Worm (Caenorhabditis elegans) whole organism, L4 larva: ENCODE measurements around the gene F17E9.2.

Source experiments
- D1046.2 ChIP-seq: fragments of 200-800 bp; sonication (Bioruptor generic); IDR thresholded peaks from 2 replicates; pipeline ENCODE4 v1.3.6; 2022; ENCODE audit warnings: missing genetic modification characterization, missing compliant biosample characterization
- F26F4.8 ChIP-seq: fragments of 200-800 bp; sonication (Bioruptor generic); conservative IDR thresholded peaks from 2 replicates; pipeline ENCODE4 v1.3.6; 2022; ENCODE audit warnings: missing genetic modification characterization, missing compliant biosample characterization
- F37D6.2 ChIP-seq: sonication (generic microtip); optimal IDR thresholded peaks from 2 replicates; lab custom pipeline; 2016; ENCODE audit warnings: mild to moderate bottlenecking, missing genetic modification characterization, missing compliant biosample characterization
- R02D3.7 ChIP-seq: fragments of 150-350 bp; sonication (generic microtip); optimal IDR thresholded peaks from 3 replicates; lab custom pipeline; 2014; ENCODE audit warnings: missing biosample characterization, missing genetic modification characterization
- T20F7.1 ChIP-seq: fragments of 200-800 bp; sonication (Bioruptor generic); optimal IDR thresholded peaks from 2 replicates; lab custom pipeline; 2018; ENCODE audit warnings: mild to moderate bottlenecking, missing genetic modification characterization, missing compliant biosample characterization
- Y48G9A.11 ChIP-seq: fragments of 200-800 bp; sonication (Bioruptor generic); IDR thresholded peaks from 2 replicates; pipeline ENCODE4 v1.3.6; 2022; ENCODE audit warnings: missing genetic modification reagents, missing genetic modification characterization, missing compliant biosample characterization
- Y75B8A.6 ChIP-seq: fragments of 200-800 bp; sonication (Bioruptor generic); IDR thresholded peaks from 2 replicates; pipeline ENCODE4 v1.3.6; 2022; ENCODE audit warnings: missing genetic modification reagents, missing genetic modification characterization, missing compliant biosample characterization
- ZK337.2 ChIP-seq: fragments of 200-800 bp; sonication (Bioruptor generic); IDR thresholded peaks from 2 replicates; pipeline ENCODE4 v1.3.6; 2022; ENCODE audit warnings: missing genetic modification reagents, missing genetic modification characterization, missing compliant biosample characterization
- aha-1 ChIP-seq: fragments of 150-350 bp; peaks from one replicate; lab custom pipeline; 2014; ENCODE audit warnings: missing biosample characterization, missing genetic modification characterization
- ama-1 ChIP-seq: fragments of 150-350 bp; optimal IDR thresholded peaks from 2 replicates; lab custom pipeline; 2014; ENCODE audit warnings: inconsistent platforms, mixed read lengths
- arid-1 ChIP-seq: fragments of 200-800 bp; sonication (Bioruptor generic); conservative IDR thresholded peaks from 2 replicates; pipeline ENCODE4 v1.3.6; 2022; ENCODE audit warnings: missing genetic modification reagents, missing genetic modification characterization, missing compliant biosample characterization
- ceh-20 ChIP-seq: fragments of 200-800 bp; sonication (Bioruptor generic); IDR thresholded peaks from 2 replicates; pipeline ENCODE4 v1.3.6; 2022; ENCODE audit warnings: missing genetic modification reagents, missing genetic modification characterization, missing compliant biosample characterization
- ceh-28 ChIP-seq: fragments of 150-350 bp; optimal IDR thresholded peaks from 2 replicates; lab custom pipeline; 2014; ENCODE audit warnings: missing biosample characterization, missing genetic modification reagents, missing genetic modification characterization
- ces-1 ChIP-seq: fragments of 150-350 bp; sonication (generic microtip); optimal IDR thresholded peaks from 4 replicates; lab custom pipeline; 2014; ENCODE audit warnings: missing biosample characterization, missing genetic modification reagents, missing genetic modification characterization
- daf-16 ChIP-seq, 3 experiments: sonication (generic microtip); optimal IDR thresholded peaks; 2 replicates each; lab custom pipeline; 2016 to 2017; ENCODE audit warnings: missing genetic modification characterization in 3 of 3, missing genetic modification reagents in 3 of 3, mild to moderate bottlenecking in 2 of 3, missing compliant biosample characterization in 2 of 3, missing biosample characterization in 1 of 3, moderate library complexity in 1 of 3
- dmd-8 ChIP-seq: fragments of 200-800 bp; sonication (Bioruptor generic); IDR thresholded peaks from 2 replicates; pipeline ENCODE4 v1.3.6; 2022; ENCODE audit warnings: missing genetic modification characterization, missing compliant biosample characterization
- dpl-1 ChIP-seq: fragments of 150-350 bp; optimal IDR thresholded peaks from 2 replicates; lab custom pipeline; 2014; ENCODE audit warnings: missing biosample characterization, missing genetic modification reagents, missing genetic modification characterization
- duxl-1 ChIP-seq: sonication (generic microtip); optimal IDR thresholded peaks from 2 replicates; lab custom pipeline; 2016; ENCODE audit warnings: mild to moderate bottlenecking, missing genetic modification characterization, moderate library complexity, missing compliant biosample characterization; ENCODE audit not compliant: poor library complexity
- fos-1 ChIP-seq: fragments of 150-350 bp; optimal IDR thresholded peaks from 2 replicates; lab custom pipeline; 2014; ENCODE audit warnings: missing biosample characterization, missing genetic modification characterization
- hlh-11 ChIP-seq: fragments of 200-800 bp; sonication (Bioruptor generic); optimal IDR thresholded peaks from 2 replicates; lab custom pipeline; 2018; ENCODE audit warnings: mild to moderate bottlenecking, missing genetic modification characterization, missing compliant biosample characterization
- hmg-1.1 ChIP-seq: fragments of 200-800 bp; sonication (Bioruptor generic); IDR thresholded peaks from 2 replicates; pipeline ENCODE4 v1.3.6; 2022; ENCODE audit warnings: missing genetic modification reagents, missing genetic modification characterization, missing compliant biosample characterization
- lin-15B ChIP-seq: fragments of 150-350 bp; sonication (generic microtip); optimal IDR thresholded peaks from 3 replicates; lab custom pipeline; 2014; ENCODE audit warnings: missing biosample characterization, missing genetic modification characterization
- madf-5 ChIP-seq, 2 experiments: fragments of 200-800 bp; sonication (Bioruptor generic); IDR thresholded peaks; 2 replicates each; pipeline ENCODE4 v1.3.6; 2022; ENCODE audit warnings: missing compliant biosample characterization in 2 of 2, missing genetic modification characterization in 2 of 2
- mes-2 ChIP-seq: sonication (generic microtip); optimal IDR thresholded peaks from 2 replicates; lab custom pipeline; 2016; ENCODE audit warnings: missing genotype, mild to moderate bottlenecking, missing genetic modification characterization, missing compliant biosample characterization; ENCODE audit not compliant: poor library complexity, severe bottlenecking
- mxl-2 ChIP-seq: fragments of 200-800 bp; sonication (Bioruptor generic); conservative IDR thresholded peaks from 2 replicates; pipeline ENCODE4 v1.3.6; 2022; ENCODE audit warnings: missing genetic modification reagents, missing genetic modification characterization, missing compliant biosample characterization
- nhr-10 ChIP-seq: fragments of 150-350 bp; optimal IDR thresholded peaks from 2 replicates; lab custom pipeline; 2014; ENCODE audit warnings: missing biosample characterization, missing genetic modification characterization
- nhr-42 ChIP-seq: fragments of 200-800 bp; sonication (Bioruptor generic); IDR thresholded peaks from 2 replicates; pipeline ENCODE4 v1.3.6; 2022; ENCODE audit warnings: missing genetic modification characterization, missing compliant biosample characterization
- nhr-48 ChIP-seq: sonication (generic microtip); optimal IDR thresholded peaks from 2 replicates; lab custom pipeline; 2016; ENCODE audit warnings: mild to moderate bottlenecking, missing genetic modification characterization, missing compliant biosample characterization
- nhr-76 ChIP-seq: fragments of 150-350 bp; optimal IDR thresholded peaks from 2 replicates; lab custom pipeline; 2014; ENCODE audit warnings: missing biosample characterization, missing genetic modification characterization
- nhr-77 ChIP-seq: fragments of 150-350 bp; optimal IDR thresholded peaks from 2 replicates; lab custom pipeline; 2014; ENCODE audit warnings: missing biosample characterization, missing genetic modification characterization
- php-3 ChIP-seq: fragments of 200-800 bp; sonication (Bioruptor generic); IDR thresholded peaks from 2 replicates; pipeline ENCODE4 v1.3.6; 2022; ENCODE audit warnings: missing genetic modification reagents, missing genetic modification characterization, missing compliant biosample characterization
- skn-1 ChIP-seq: fragments of 150-350 bp; optimal IDR thresholded peaks from 2 replicates; lab custom pipeline; 2014; ENCODE audit warnings: missing biosample characterization, missing genetic modification characterization
- spr-3 ChIP-seq: fragments of 200-800 bp; sonication (Bioruptor generic); optimal IDR thresholded peaks from 2 replicates; lab custom pipeline; 2018; ENCODE audit warnings: mild to moderate bottlenecking, missing genetic modification characterization, missing compliant biosample characterization
- zag-1 ChIP-seq: fragments of 150-350 bp; optimal IDR thresholded peaks from 2 replicates; lab custom pipeline; 2014; ENCODE audit warnings: missing biosample characterization, missing genetic modification characterization
- zfp-3 ChIP-seq: fragments of 200-800 bp; sonication (Bioruptor generic); conservative IDR thresholded peaks from 2 replicates; pipeline ENCODE4 v1.3.6; 2022; ENCODE audit warnings: missing genetic modification reagents, missing genetic modification characterization, missing compliant biosample characterization
- zip-2 ChIP-seq: fragments of 150-350 bp; optimal IDR thresholded peaks from 2 replicates; lab custom pipeline; 2014; ENCODE audit warnings: missing biosample characterization, missing genetic modification characterization
- ztf-11 ChIP-seq: fragments of 150-350 bp; optimal IDR thresholded peaks from 2 replicates; lab custom pipeline; 2014; ENCODE audit warnings: missing biosample characterization, missing genetic modification characterization

The F17E9.2 gene

DNA sequence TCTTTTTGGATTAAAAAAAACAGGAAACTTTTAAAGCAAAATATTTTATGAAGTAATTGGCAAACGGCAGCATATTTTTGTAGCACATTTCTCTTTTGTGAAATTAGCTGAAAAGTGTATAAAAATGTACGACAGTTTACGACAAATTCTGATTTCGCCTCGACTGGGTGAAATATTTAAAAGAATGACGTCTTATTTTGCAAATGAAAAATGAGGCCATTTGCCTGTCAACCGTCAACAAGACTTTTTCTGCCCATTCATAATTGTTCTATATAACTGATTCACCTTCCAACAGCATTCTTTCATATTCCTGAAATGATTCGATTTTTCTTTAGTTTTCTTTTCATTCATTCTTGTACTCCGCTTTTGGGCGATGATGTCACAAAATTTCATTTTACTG lies at the start of gene F17E9.2, which contains the start of gene col-116:
TSS of gene F17E9.2 (plus strand) at position 301 of the 400 bp plus-strand sequence.
TSS of gene col-116 (plus strand) at position 315 of the 400 bp plus-strand sequence.
- no peak for TF ChIP-seq ztf-11
- TF ChIP-seq zag-1, result no peak
- TF ChIP-seq Y48G9A.11 (GFP tag; lab: Robert Waterston, UW), result no peak

DNA sequence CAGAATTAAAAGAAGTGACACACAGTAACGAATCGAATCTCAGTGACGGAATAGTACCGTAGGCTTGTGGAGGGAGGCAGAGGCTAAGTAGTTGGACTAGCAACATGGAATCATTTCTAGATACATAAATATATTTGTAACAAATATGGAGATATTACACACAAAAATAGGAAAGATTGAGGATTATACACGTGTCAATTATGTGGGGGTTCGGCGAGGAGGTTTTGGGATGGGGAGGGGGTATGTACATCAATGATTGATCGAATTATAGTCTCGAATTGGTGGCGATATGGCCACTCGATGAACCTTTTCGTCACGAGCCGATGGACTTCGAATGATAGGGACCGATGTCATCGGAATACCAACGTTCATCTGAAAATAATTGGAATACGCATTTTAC lies 48.3 kb upstream of the F17E9.2 start:
- TF ChIP-seq nhr-76 (no peak), ceh-28 (tag; lab: Kevin White, UChicago) (no peak), zfp-3 (GFP tag; lab: Robert Waterston, UW) (0 out of 2 replicates have a peak, but pooled peaks have one; percentile 32), skn-1 (no peak)

DNA sequence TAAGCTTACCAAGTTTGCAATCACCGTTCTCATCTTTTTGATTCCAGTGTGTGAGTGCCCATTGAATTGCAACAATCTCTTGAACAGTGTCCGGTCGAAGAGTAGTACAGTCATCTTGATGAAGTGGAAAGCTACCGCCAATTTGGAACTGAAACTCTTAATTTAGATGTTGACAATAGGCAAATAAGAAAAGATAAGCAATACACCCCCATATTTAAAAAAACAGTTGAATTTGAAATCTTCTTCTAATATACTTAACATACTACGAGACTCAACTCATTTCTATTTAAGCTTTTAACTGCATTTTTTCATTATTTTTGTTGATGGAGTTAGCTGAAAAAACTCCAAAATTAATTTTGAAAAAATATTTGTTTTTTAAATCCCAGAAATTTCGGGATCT lies 43.6 kb upstream of the F17E9.2 start:
- TF ChIP-seq ceh-20 (GFP tag; lab: Robert Waterston, UW) (no peak), F26F4.8 (GFP tag; lab: Robert Waterston, UW) (no peak), ces-1 (GFP tag; lab: Kevin White, UChicago) (no peak), aha-1 (tag; lab: Kevin White, UChicago) (peak; percentile 79)

DNA sequence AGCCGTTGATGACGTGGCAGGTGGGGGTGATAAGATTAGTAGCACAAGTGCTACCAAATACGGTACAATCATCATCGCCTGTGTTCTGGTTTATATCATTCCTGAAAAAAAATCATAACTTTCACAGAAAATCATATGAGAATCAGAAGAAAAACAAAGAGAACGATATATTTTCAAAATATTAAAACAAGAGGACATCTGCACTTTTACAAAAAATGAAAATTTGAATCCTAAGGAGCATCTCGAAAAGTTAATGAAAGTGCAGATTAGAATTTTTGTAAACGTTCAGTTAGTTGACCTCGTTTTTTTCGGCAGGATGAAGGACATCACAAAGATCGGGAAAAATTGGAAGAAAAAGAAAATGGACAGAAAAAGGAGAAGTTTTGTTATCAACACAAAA lies 42.8 kb upstream of the F17E9.2 start, which contains the start of gene F35H10.10:
TSS of gene F35H10.10 (minus strand) at position 101 of the 400 bp plus-strand sequence.
- TF ChIP-seq D1046.2 (GFP tag; lab: Robert Waterston, UW) (no peak), ama-1 (no peak), zip-2 (tag; lab: Kevin White, UChicago) (no peak), T20F7.1 (GFP tag; lab: Kevin White, UChicago) (no peak), dmd-8 (GFP tag; lab: Robert Waterston, UW) (no peak), hmg-1.1 (GFP tag; lab: Robert Waterston, UW) (no peak), lin-15B (tag; lab: Kevin White, UChicago) (no peak), dpl-1 (GFP tag; lab: Kevin White, UChicago) (no peak), mxl-2 (GFP tag; lab: Robert Waterston, UW) (no peak), madf-5 (GFP tag; IDR thresholded peaks at IDR 0.05; lab: Robert Waterston, UW) (no peak)

DNA sequence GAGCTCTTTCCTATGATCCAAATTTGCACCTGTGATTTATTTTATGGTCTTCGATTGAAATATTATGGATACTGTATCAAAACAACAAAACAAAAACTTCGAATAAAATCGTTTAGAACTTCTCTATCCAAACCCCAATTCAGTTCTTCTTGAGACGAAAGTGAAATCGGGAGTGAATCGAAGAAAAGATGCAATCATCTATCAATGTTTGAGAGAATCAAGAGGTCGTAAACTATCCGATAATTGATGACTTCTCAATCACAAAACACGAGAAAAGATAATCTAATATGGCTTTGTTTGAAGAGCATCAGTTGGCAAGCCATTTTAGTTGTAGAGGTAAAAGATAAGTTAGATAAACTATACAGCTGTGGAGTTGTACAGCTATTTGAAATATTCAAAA lies 37.9 kb upstream of the F17E9.2 start:
- TF ChIP-seq php-3 (GFP tag; lab: Robert Waterston, UW) (peak; percentile 59; the same call in 1 of the 2 replicates), spr-3 (no peak), duxl-1 (no peak), ZK337.2 (GFP tag; lab: Robert Waterston, UW) (no peak)

DNA sequence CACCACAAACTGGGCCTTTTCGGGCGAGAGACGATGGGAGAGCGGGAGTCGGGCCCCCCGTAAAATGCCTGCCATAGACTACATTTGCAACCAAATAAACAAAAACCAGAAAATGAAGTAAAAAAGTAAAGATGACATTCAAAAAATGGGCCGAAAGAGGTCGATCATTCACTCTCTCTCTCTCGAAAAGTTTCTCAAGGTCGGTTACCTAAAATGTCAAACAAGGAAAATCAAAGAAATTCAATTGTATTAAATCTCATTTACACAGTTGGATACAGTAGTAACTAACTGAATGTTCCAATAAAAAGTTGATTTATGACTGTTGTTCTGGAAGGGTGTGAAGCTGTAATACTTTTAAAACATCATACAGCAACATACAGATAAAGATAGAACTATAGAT lies 36.9 kb upstream of the F17E9.2 start:
- TF ChIP-seq hlh-11 (tag; lab: Kevin White, UChicago), result no peak
- TF ChIP-seq, all 104 proteins: peak for 0

DNA sequence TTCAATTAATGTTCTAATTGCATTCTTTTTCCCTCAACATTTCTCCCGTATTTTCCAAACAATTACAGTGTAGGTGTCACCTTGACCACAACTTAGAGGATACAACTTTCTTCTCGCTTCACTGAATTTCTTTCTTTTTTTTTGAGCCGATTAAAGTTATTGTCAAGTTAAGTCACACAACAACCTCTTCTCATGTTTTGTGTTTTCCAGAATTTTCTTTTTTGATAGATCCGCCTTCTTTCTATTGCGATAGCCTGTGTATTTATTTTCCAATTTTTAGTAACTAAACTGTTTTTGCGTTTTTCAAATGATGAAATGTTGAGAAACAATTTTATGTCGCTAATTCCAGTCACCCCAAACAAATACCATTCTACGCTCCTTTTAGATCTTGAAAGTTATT lies 30.0 kb upstream of the F17E9.2 start, which contains the start of gene F35H10.3:
TSS of gene F35H10.3 (plus strand) at position 301 of the 400 bp plus-strand sequence.
- TF ChIP-seq Y48G9A.11 (GFP tag; lab: Robert Waterston, UW) (no peak), nhr-48 (tag; lab: Kevin White, UChicago) (no peak), mes-2 (tag; lab: Kevin White, UChicago) (no peak), R02D3.7 (tag; lab: Kevin White, UChicago) (no peak), zip-2 (tag; lab: Kevin White, UChicago) (no peak), arid-1 (GFP tag; lab: Robert Waterston, UW) (no peak), fos-1 (tag; lab: Kevin White, UChicago) (no peak), nhr-42 (GFP tag; lab: Robert Waterston, UW) (no peak), F37D6.2 (tag; lab: Kevin White, UChicago) (no peak), Y75B8A.6 (GFP tag; lab: Robert Waterston, UW) (no peak), nhr-77 (tag; lab: Kevin White, UChicago) (no peak), daf-16 (GFP tag; optimal IDR thresholded peaks at IDR 0.05; lab: Kevin White, UChicago) (no peak), daf-16 (tag; optimal IDR thresholded peaks at IDR 0.05; lab: Kevin White, UChicago) (no peak), nhr-10 (tag; lab: Kevin White, UChicago) (no peak)
